Fruit fly (Drosophila melanogaster) whole organism, wandering third instar larva: ENCODE measurements around the gene Edem1.

Experiments used
- Abd-B ChIP-seq: fragments of >200 bp; optimal IDR thresholded peaks from 2 replicates; lab custom pipeline; 2017; ENCODE audit warnings: missing biosample characterization, missing genetic modification characterization
- CG32264 ChIP-seq: fragments of 200-800 bp; sonication (Bioruptor generic); optimal IDR thresholded peaks from 2 replicates; lab custom pipeline; 2016; ENCODE audit warnings: missing biosample characterization, missing genetic modification characterization
- CG9705 ChIP-seq: fragments of 200-800 bp; sonication (Bioruptor generic); optimal IDR thresholded peaks from 2 replicates; lab custom pipeline; 2018; ENCODE audit warnings: missing biosample characterization, mild to moderate bottlenecking, missing genetic modification characterization
- Dfd ChIP-seq: fragments of >200 bp; optimal IDR thresholded peaks from 2 replicates; lab custom pipeline; 2017; ENCODE audit warnings: missing biosample characterization, missing genetic modification characterization
- Dif ChIP-seq: fragments of 200-275, 200-300 bp; sonication (Bioruptor generic); optimal IDR thresholded peaks from 2 replicates; lab custom pipeline; 2018; ENCODE audit warnings: missing biosample characterization, missing genetic modification characterization; ENCODE audit not compliant: partially characterized antibody
- GATAd ChIP-seq: sonication (Bioruptor generic); optimal IDR thresholded peaks from 2 replicates; lab custom pipeline; 2016; ENCODE audit warnings: missing biosample characterization, missing genetic modification characterization
- HLH106 ChIP-seq: fragments of 200-800 bp; optimal IDR thresholded peaks from 3 replicates; lab custom pipeline; 2019; ENCODE audit warnings: missing biosample characterization, mild to moderate bottlenecking, missing genetic modification characterization, moderate library complexity
- Hnf4 ChIP-seq: fragments of 200-800 bp; sonication (Bioruptor generic); optimal IDR thresholded peaks from 2 replicates; lab custom pipeline; 2016; ENCODE audit warnings: missing biosample characterization, mild to moderate bottlenecking, missing genetic modification characterization
- Hr78 ChIP-seq: fragments of >200 bp; optimal IDR thresholded peaks from 2 replicates; lab custom pipeline; 2017; ENCODE audit warnings: missing biosample characterization, missing genetic modification characterization
- Hr83 ChIP-seq: fragments of 200-300 bp; sonication (Bioruptor generic); optimal IDR thresholded peaks from 2 replicates; lab custom pipeline; 2016; ENCODE audit warnings: missing biosample characterization, mild to moderate bottlenecking, missing genetic modification characterization, moderate library complexity; ENCODE audit not compliant: poor library complexity, severe bottlenecking
- Jra ChIP-seq: sonication (Bioruptor generic); optimal IDR thresholded peaks from 2 replicates; lab custom pipeline; 2016; ENCODE audit warnings: missing biosample characterization, missing genetic modification characterization
- Mio ChIP-seq: sonication (Bioruptor generic); optimal IDR thresholded peaks from 2 replicates; lab custom pipeline; 2016; ENCODE audit warnings: missing biosample characterization, missing genetic modification characterization
- Myc ChIP-seq: fragments of >200 bp; optimal IDR thresholded peaks from 2 replicates; lab custom pipeline; 2017
- N ChIP-seq: fragments of >200 bp; optimal IDR thresholded peaks from 2 replicates; lab custom pipeline; 2018; ENCODE audit warnings: missing biosample characterization, missing external identifiers, missing genetic modification characterization
- OdsH ChIP-seq: fragments of 200-800 bp; sonication (Bioruptor generic); optimal IDR thresholded peaks from 2 replicates; lab custom pipeline; 2016; ENCODE audit warnings: missing biosample characterization, mild to moderate bottlenecking, missing genetic modification characterization
- Rel ChIP-seq, 2 experiments: fragments of 200-800 bp; sonication (Bioruptor generic) in 1 of 2; optimal IDR thresholded peaks; 2 replicates in 1 of 2; 3 replicates in 1 of 2; lab custom pipeline; 2016 to 2019; ENCODE audit warnings: mild to moderate bottlenecking in 2 of 2, missing biosample characterization in 2 of 2, missing genetic modification characterization in 2 of 2, moderate library complexity in 1 of 2
- Sp1 ChIP-seq: fragments of 200-800 bp; sonication (Bioruptor generic); optimal IDR thresholded peaks from 3 replicates; lab custom pipeline; 2019; ENCODE audit warnings: missing biosample characterization, mild to moderate bottlenecking, missing genetic modification characterization, moderate library complexity
- Vsx2 ChIP-seq: fragments of 200-300, 225-300 bp; sonication (Bioruptor generic); optimal IDR thresholded peaks from 2 replicates; lab custom pipeline; 2018; ENCODE audit warnings: missing biosample characterization, missing genetic modification characterization; ENCODE audit not compliant: partially characterized antibody
- br ChIP-seq: fragments of 200-800 bp; sonication (Bioruptor generic); optimal IDR thresholded peaks from 2 replicates; lab custom pipeline; 2016; ENCODE audit warnings: missing biosample characterization, missing genetic modification characterization
- brk ChIP-seq: fragments of 200-800 bp; sonication (Bioruptor generic); optimal IDR thresholded peaks from 2 replicates; lab custom pipeline; 2016; ENCODE audit warnings: missing biosample characterization, mild to moderate bottlenecking, missing genetic modification characterization
- dl ChIP-seq, 2 experiments: fragments of 175-275, 200-275 bp in 1 of 2; fragments of 200-275 bp in 1 of 2; sonication (Bioruptor generic); optimal IDR thresholded peaks; lab custom pipeline; 2018; ENCODE audit warnings: mild to moderate bottlenecking in 2 of 2, missing biosample characterization in 2 of 2, missing genetic modification characterization in 2 of 2, moderate library complexity in 2 of 2; ENCODE audit not compliant: partially characterized antibody in 2 of 2, insufficient read depth in 1 of 2
- dmrt93B ChIP-seq: fragments of 200-800 bp; sonication (Bioruptor generic); optimal IDR thresholded peaks from 2 replicates; lab custom pipeline; 2018; ENCODE audit warnings: missing biosample characterization, mild to moderate bottlenecking, missing genetic modification characterization
- dsf ChIP-seq: sonication (Bioruptor generic); optimal IDR thresholded peaks from 2 replicates; lab custom pipeline; 2016; ENCODE audit warnings: missing biosample characterization, missing genetic modification characterization, borderline replicate concordance
- ey ChIP-seq: fragments of 200-800 bp; sonication (Bioruptor generic); optimal IDR thresholded peaks from 2 replicates; lab custom pipeline; 2016; ENCODE audit warnings: missing biosample characterization, missing genetic modification characterization
- foxo ChIP-seq, 2 experiments: fragments of 200-800 bp; sonication (Bioruptor generic); optimal IDR thresholded peaks; 2 replicates in 1 of 2; 3 replicates in 1 of 2; lab custom pipeline; 2016 to 2017; ENCODE audit warnings: missing biosample characterization in 2 of 2, missing genetic modification characterization in 2 of 2
- fru ChIP-seq: fragments of 200-800 bp; sonication (Bioruptor generic); optimal IDR thresholded peaks from 3 replicates; lab custom pipeline; 2016; ENCODE audit warnings: missing biosample characterization, mild to moderate bottlenecking, missing genetic modification characterization
- h ChIP-seq: fragments of 200-800 bp; sonication (Bioruptor generic); optimal IDR thresholded peaks from 3 replicates; lab custom pipeline; 2016; ENCODE audit warnings: missing biosample characterization, mild to moderate bottlenecking, missing genetic modification characterization
- lola ChIP-seq: fragments of >200 bp; optimal IDR thresholded peaks from 2 replicates; lab custom pipeline; 2017; ENCODE audit warnings: missing biosample characterization, missing genetic modification characterization
- pan ChIP-seq: fragments of >200 bp; optimal IDR thresholded peaks from 2 replicates; lab custom pipeline; 2017
- psq ChIP-seq: fragments of 200-800 bp; sonication (Bioruptor generic); optimal IDR thresholded peaks from 3 replicates; lab custom pipeline; 2017; ENCODE audit warnings: missing biosample characterization, mild to moderate bottlenecking, missing genetic modification characterization, moderate library complexity
- rgr ChIP-seq: fragments of 200-800 bp; sonication (Bioruptor generic); optimal IDR thresholded peaks from 3 replicates; lab custom pipeline; 2016; ENCODE audit warnings: missing biosample characterization, mild to moderate bottlenecking, missing genetic modification characterization
- sage ChIP-seq: fragments of 200-800 bp; sonication (Bioruptor generic); optimal IDR thresholded peaks from 2 replicates; lab custom pipeline; 2016; ENCODE audit warnings: missing biosample characterization, mild to moderate bottlenecking, missing genetic modification characterization
- sv ChIP-seq: fragments of 200-800 bp; sonication (Bioruptor generic); optimal IDR thresholded peaks from 3 replicates; lab custom pipeline; 2016; ENCODE audit warnings: missing biosample characterization, missing genetic modification characterization
- tai ChIP-seq: sonication (Bioruptor generic); optimal IDR thresholded peaks from 2 replicates; lab custom pipeline; 2016; ENCODE audit warnings: missing biosample characterization, missing genetic modification characterization
- usp ChIP-seq: fragments of >200 bp; optimal IDR thresholded peaks from 2 replicates; lab custom pipeline; 2017; ENCODE audit warnings: missing biosample characterization, missing genetic modification characterization
- woc ChIP-seq: sonication (Bioruptor generic); optimal IDR thresholded peaks from 2 replicates; lab custom pipeline; 2016; ENCODE audit warnings: missing biosample characterization, mild to moderate bottlenecking, missing genetic modification characterization

The Edem1 gene

dm6 chrX:1951391-1952066, 42.9 kb upstream of the Edem1 start:
- TF ChIP-seq usp, result no peak
- TF ChIP-seq Hr83, result peak; percentile 77
- peak; percentile 94 to 99 for TF ChIP-seq foxo (GFP tag; optimal IDR thresholded peaks at IDR 0.05; lab: Kevin White, UChicago)
- peak; percentile 88 for TF ChIP-seq Jra
- TF ChIP-seq GATAd (GFP tag; lab: Kevin White, UChicago), result peak; percentile 57
- TF ChIP-seq dl (GFP tag; optimal IDR thresholded peaks at IDR 0.05; lab: Kevin White, UChicago; ENCODE audit: insufficient read depth in 1 of 2, partially characterized antibody in 2 of 2), result no peak
- TF ChIP-seq sv (GFP tag; lab: Kevin White, UChicago), result peak; percentile 89
- peak; percentile 97 for TF ChIP-seq CG32264 (GFP tag; lab: Kevin White, UChicago)
- TF ChIP-seq OdsH, result peak; percentile 97
- peak; percentile 96 for TF ChIP-seq Rel (GFP tag; optimal IDR thresholded peaks at IDR 0.05; lab: Kevin White, UChicago)
- TF ChIP-seq Rel (tag; optimal IDR thresholded peaks at IDR 0.05; lab: Kevin White, UChicago), result peak; percentile 89
- no peak for TF ChIP-seq Vsx2 (GFP tag; lab: Kevin White, UChicago)
- TF ChIP-seq tai (GFP tag; lab: Kevin White, UChicago), result peak; percentile 88
- TF ChIP-seq HLH106 (tag; lab: Kevin White, UChicago), result peak; percentile 98
- peak; percentile 92 for TF ChIP-seq dsf (GFP tag; lab: Kevin White, UChicago)
- TF ChIP-seq fru, result peak; percentile 99
- TF ChIP-seq psq (GFP tag; lab: Kevin White, UChicago), result peak; percentile 95
- peak; percentile 84 for TF ChIP-seq brk (GFP tag; lab: Kevin White, UChicago)
- peak; percentile 98 for TF ChIP-seq rgr (GFP tag; lab: Kevin White, UChicago)
- TF ChIP-seq CG9705 (GFP tag; lab: Kevin White, UChicago), result peak; percentile 94
- peak; percentile 96 for TF ChIP-seq sage (GFP tag; lab: Kevin White, UChicago)
- TF ChIP-seq pan (lab: Kevin White, UChicago), result no peak
- peak; percentile 99 for TF ChIP-seq h (GFP tag; lab: Kevin White, UChicago)
- no peak for TF ChIP-seq Hr78 (GFP tag; lab: Kevin White, UChicago)
- peak; percentile 99 for TF ChIP-seq ey (GFP tag; lab: Kevin White, UChicago)
- no peak for TF ChIP-seq Dfd (GFP tag; lab: Kevin White, UChicago)
- peak; percentile 91 for TF ChIP-seq Mio (GFP tag; lab: Kevin White, UChicago)
- peak; percentile 97 for TF ChIP-seq dmrt93B (GFP tag; lab: Kevin White, UChicago)
- TF ChIP-seq N, result no peak
- TF ChIP-seq Sp1 (GFP tag; lab: Kevin White, UChicago), result peak; percentile 99
- TF ChIP-seq br (GFP tag; lab: Kevin White, UChicago), result peak; percentile 99
- peak; percentile 97 for TF ChIP-seq Hnf4 (GFP tag; lab: Kevin White, UChicago)
- TF ChIP-seq Abd-B, result no peak
- no peak for TF ChIP-seq Myc (lab: Kevin White, UChicago)
- TF ChIP-seq woc, result peak; percentile 96
- TF ChIP-seq Dif (GFP tag; lab: Kevin White, UChicago), result no peak

- peak in 1 of 2 experiments; percentile 0 for TF ChIP-seq foxo (GFP tag; optimal IDR thresholded peaks at IDR 0.05; lab: Kevin White, UChicago)
- TF ChIP-seq dsf (GFP tag; lab: Kevin White, UChicago), result no peak
- TF ChIP-seq tai (GFP tag; lab: Kevin White, UChicago), result peak; percentile 58
- TF ChIP-seq Hr78 (GFP tag; lab: Kevin White, UChicago), result no peak
- no peak for TF ChIP-seq lola (GFP tag; lab: Kevin White, UChicago)
- TF ChIP-seq h (GFP tag; lab: Kevin White, UChicago), result peak; percentile 84
- TF ChIP-seq HLH106 (tag; lab: Kevin White, UChicago), result peak; percentile 22
- TF ChIP-seq woc, result no peak
- TF ChIP-seq pan (lab: Kevin White, UChicago), result no peak
- no peak for TF ChIP-seq Rel (GFP tag; optimal IDR thresholded peaks at IDR 0.05; lab: Kevin White, UChicago)
- TF ChIP-seq Rel (tag; optimal IDR thresholded peaks at IDR 0.05; lab: Kevin White, UChicago), result peak; percentile 57
- no peak for TF ChIP-seq brk (GFP tag; lab: Kevin White, UChicago)
- TF ChIP-seq Hnf4 (GFP tag; lab: Kevin White, UChicago), result no peak
- TF ChIP-seq dmrt93B (GFP tag; lab: Kevin White, UChicago), result no peak
- TF ChIP-seq, all 38 proteins: peak for 5
Observed at dm6 chrX:1950311-1950710, 41.7 kb upstream of the Edem1 start.
